Fruit fly (Drosophila melanogaster) whole organism, adult: Measurements from ENCODE around the gene snky.

Experiments used
- cic ChIP-seq: fragments of 200-800 bp; sonication (Bioruptor generic); optimal IDR thresholded peaks from 2 replicates; lab custom pipeline; 2017; ENCODE audit warnings: missing biosample characterization, mild to moderate bottlenecking, missing genetic modification characterization, moderate library complexity
- ovo ChIP-seq: fragments of 200-800 bp; sonication (Bioruptor generic); optimal IDR thresholded peaks from 2 replicates; lab custom pipeline; 2016; ENCODE audit warnings: missing biosample characterization, missing genetic modification characterization

dm6 chr3L:13210041-13210639 lies 35.9 kb downstream of the snky start:
- TF ChIP-seq cic (GFP tag; lab: Kevin White, UChicago) (no peak), ovo (GFP tag; lab: Kevin White, UChicago) (no peak)
